Worm (Caenorhabditis elegans) whole organism, young adult: ENCODE measurements around the gene aps-2.

Experiments used
- B0019.2 ChIP-seq: fragments of 200-800 bp; sonication (Bioruptor generic); conservative IDR thresholded peaks from 2 replicates; pipeline ENCODE4 v1.3.6; 2022; ENCODE audit warnings: missing genetic modification reagents, missing genetic modification characterization, missing compliant biosample characterization
- D2030.7 ChIP-seq: fragments of 200-800 bp; sonication (Bioruptor generic); IDR thresholded peaks from 2 replicates; pipeline ENCODE4 v1.3.6; 2022; ENCODE audit warnings: missing genetic modification reagents, missing genetic modification characterization, missing compliant biosample characterization
- dox-1 ChIP-seq: fragments of 200-800 bp; sonication (Bioruptor generic); IDR thresholded peaks from 2 replicates; pipeline ENCODE4 v1.3.6; 2022; ENCODE audit warnings: missing genetic modification reagents, missing genetic modification characterization, missing compliant biosample characterization
- hmg-1.2 ChIP-seq: fragments of 200-800 bp; sonication (Bioruptor generic); IDR thresholded peaks from 2 replicates; pipeline ENCODE4 v1.3.6; 2022; ENCODE audit warnings: missing genetic modification reagents, missing genetic modification characterization, missing compliant biosample characterization
- nfya-2 ChIP-seq: fragments of 200-800 bp; sonication (Bioruptor generic); IDR thresholded peaks from 2 replicates; pipeline ENCODE4 v1.3.6; 2022; ENCODE audit warnings: missing genetic modification reagents, missing genetic modification characterization, missing compliant biosample characterization
- pbrm-1 ChIP-seq: fragments of 200-800 bp; sonication (Bioruptor generic); IDR thresholded peaks from 2 replicates; pipeline ENCODE4 v1.3.6; 2022; ENCODE audit warnings: missing genetic modification reagents, missing genetic modification characterization, missing compliant biosample characterization
- pha-4 ChIP-seq: fragments of 150-350 bp; sonication (generic microtip); optimal IDR thresholded peaks from 2 replicates; lab custom pipeline; 2014; ENCODE audit warnings: missing biosample characterization, missing genetic modification reagents, missing genetic modification characterization
- snpc-4 ChIP-seq, 5 experiments: fragments of 150-350 bp in 1 of 5; sonication (generic microtip) in 4 of 5; optimal IDR thresholded peaks; 2 replicates each; lab custom pipeline; 2014 to 2018; ENCODE audit warnings: missing genetic modification characterization in 5 of 5, missing biosample characterization in 3 of 5, antibody characterized with exemption in 2 of 5, mild to moderate bottlenecking in 2 of 5, missing compliant biosample characterization in 2 of 5, missing genotype in 2 of 5, moderate library complexity in 2 of 5, missing genetic modification reagents in 1 of 5
- zim-3 ChIP-seq: sonication (generic microtip); optimal IDR thresholded peaks from 2 replicates; lab custom pipeline; 2017; ENCODE audit warnings: mild to moderate bottlenecking, missing genetic modification characterization, moderate library complexity, missing compliant biosample characterization

DNA sequence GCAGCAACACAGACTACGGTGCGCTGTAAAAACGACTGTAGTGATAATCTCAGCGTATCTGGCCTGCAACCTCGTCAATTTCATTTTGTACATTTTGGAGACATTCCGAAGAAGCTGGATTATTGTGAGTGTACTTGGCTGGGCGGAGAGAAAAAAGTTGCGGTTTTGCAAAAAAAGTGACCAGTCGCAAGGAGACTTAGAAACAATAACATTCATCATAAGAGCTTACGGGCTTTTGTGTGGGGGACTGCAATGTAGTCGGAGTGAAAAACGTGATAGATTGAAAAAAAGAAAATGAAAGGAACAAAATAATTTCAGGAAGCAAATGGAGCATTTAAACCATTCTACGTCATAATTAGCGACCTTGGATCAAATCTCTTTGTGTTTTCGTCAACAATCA, 49.6 kb upstream of the aps-2 start:
- TF ChIP-seq pha-4 (tag; lab: Kevin White, UChicago): no peak
- no peak for TF ChIP-seq D2030.7 (GFP tag; lab: Robert Waterston, UW)
- TF ChIP-seq pbrm-1: no peak
- no peak for TF ChIP-seq hmg-1.2 (GFP tag; lab: Robert Waterston, UW)
- no peak for TF ChIP-seq snpc-4 (GFP tag; optimal IDR thresholded peaks at IDR 0.05; lab: Kevin White, UChicago)
- TF ChIP-seq snpc-4 (tag; optimal IDR thresholded peaks at IDR 0.05; lab: Kevin White, UChicago): no peak
- no peak for TF ChIP-seq nfya-2 (GFP tag; lab: Robert Waterston, UW)
- no peak for TF ChIP-seq zim-3 (tag; lab: Kevin White, UChicago)
- no peak for TF ChIP-seq dox-1 (GFP tag; lab: Robert Waterston, UW)
- no peak for TF ChIP-seq B0019.2 (GFP tag; lab: Robert Waterston, UW)
